Fruit fly (Drosophila melanogaster) whole organism, prepupa: ENCODE results near the gene Roc1a.

Experiments
- Blimp-1 ChIP-seq: fragments of 200-800 bp; sonication (Bioruptor generic); optimal IDR thresholded peaks from 3 replicates; lab custom pipeline; 2017; ENCODE audit warnings: missing biosample characterization, missing genetic modification characterization, mild to moderate bottlenecking, moderate library complexity, missing genetic modification reagents
- CG10631 ChIP-seq: fragments of 200-800 bp; sonication (Bioruptor generic); optimal IDR thresholded peaks from 2 replicates; lab custom pipeline; 2016; ENCODE audit warnings: missing biosample characterization, missing genetic modification characterization
- CG10669 ChIP-seq: fragments of 200-800 bp; sonication (Bioruptor generic); optimal IDR thresholded peaks from 3 replicates; lab custom pipeline; 2018; ENCODE audit warnings: missing biosample characterization, mild to moderate bottlenecking, missing genetic modification characterization, moderate library complexity
- CG15336 ChIP-seq: fragments of 200-800 bp; sonication (Bioruptor generic); IDR thresholded peaks from 2 replicates; pipeline ENCODE4 v1.3.6; 2022; ENCODE audit warnings: missing biosample characterization, missing genetic modification characterization
- CG3032 ChIP-seq: fragments of 200-800 bp; optimal IDR thresholded peaks from 2 replicates; lab custom pipeline; 2019; ENCODE audit warnings: missing biosample characterization, mild to moderate bottlenecking, missing genetic modification characterization, moderate library complexity
- CG31627 ChIP-seq: fragments of 200-800 bp; sonication (Bioruptor generic); optimal IDR thresholded peaks from 3 replicates; lab custom pipeline; 2016; ENCODE audit warnings: missing biosample characterization, missing genetic modification characterization
- CG32006 ChIP-seq: fragments of 200-800 bp; sonication (Bioruptor generic); optimal IDR thresholded peaks from 3 replicates; lab custom pipeline; 2017; ENCODE audit warnings: missing biosample characterization, mild to moderate bottlenecking, missing genetic modification characterization
- CG34406 ChIP-seq: fragments of 200-800 bp; sonication (Bioruptor generic); optimal IDR thresholded peaks from 3 replicates; lab custom pipeline; 2016; ENCODE audit warnings: missing biosample characterization, missing genetic modification characterization
- CG6163 ChIP-seq: fragments of 200-800 bp; sonication (Bioruptor generic); IDR thresholded peaks from 3 replicates; pipeline ENCODE4 v1.3.6; 2022; ENCODE audit warnings: missing biosample characterization, missing genetic modification characterization
- CG6276 ChIP-seq: fragments of 200-800 bp; sonication (Bioruptor generic); optimal IDR thresholded peaks from 2 replicates; lab custom pipeline; 2017; ENCODE audit warnings: missing biosample characterization, mild to moderate bottlenecking, missing genetic modification characterization
- CG6792 ChIP-seq: fragments of 200-800 bp; sonication (Bioruptor generic); optimal IDR thresholded peaks from 3 replicates; lab custom pipeline; 2016; ENCODE audit warnings: missing biosample characterization, missing genetic modification characterization
- CG6808 ChIP-seq: fragments of 200-800 bp; sonication (Bioruptor generic); optimal IDR thresholded peaks from 3 replicates; lab custom pipeline; 2017; ENCODE audit warnings: missing biosample characterization, missing genetic modification characterization, mild to moderate bottlenecking, moderate library complexity, missing genetic modification reagents
- CG7368 ChIP-seq: fragments of 200-800 bp; sonication (Bioruptor generic); optimal IDR thresholded peaks from 3 replicates; lab custom pipeline; 2016; ENCODE audit warnings: missing biosample characterization, missing genetic modification characterization
- CG8119 ChIP-seq: fragments of 200-800 bp; sonication (Bioruptor generic); IDR thresholded peaks from 3 replicates; pipeline ENCODE4 v1.3.6; 2022; ENCODE audit warnings: missing biosample characterization, missing genetic modification characterization
- CG9139 ChIP-seq: fragments of 200-800 bp; sonication (Bioruptor generic); optimal IDR thresholded peaks from 3 replicates; lab custom pipeline; 2017; ENCODE audit warnings: missing biosample characterization, mild to moderate bottlenecking, missing genetic modification characterization
- Eip78C ChIP-seq: fragments of 200-800 bp; sonication (Bioruptor generic); peaks from one replicate; lab custom pipeline; 2016; ENCODE audit warnings: missing biosample characterization, missing genetic modification characterization
- Eip93F ChIP-seq: fragments of 200-800 bp; sonication (Bioruptor generic); optimal IDR thresholded peaks from 2 replicates; lab custom pipeline; 2016; ENCODE audit warnings: missing biosample characterization, mild to moderate bottlenecking, missing genetic modification characterization
- Gug ChIP-seq: fragments of 200-800 bp; sonication (Bioruptor generic); IDR thresholded peaks from 2 replicates; pipeline ENCODE4 v1.3.6; 2022; ENCODE audit warnings: missing biosample characterization, missing genetic modification characterization
- Hr4 ChIP-seq: fragments of 200-800 bp; sonication (Bioruptor generic); optimal IDR thresholded peaks from 3 replicates; lab custom pipeline; 2016; ENCODE audit warnings: missing biosample characterization, missing genetic modification characterization
- Met ChIP-seq: fragments of 200-800 bp; sonication (Bioruptor generic); optimal IDR thresholded peaks from 3 replicates; lab custom pipeline; 2016; ENCODE audit warnings: missing biosample characterization, missing genetic modification characterization
- Sox14 ChIP-seq: fragments of 200-800 bp; sonication (Bioruptor generic); optimal IDR thresholded peaks from 3 replicates; lab custom pipeline; 2016; ENCODE audit warnings: missing biosample characterization, missing genetic modification characterization
- achi ChIP-seq: fragments of 200-800 bp; sonication (Bioruptor generic); optimal IDR thresholded peaks from 3 replicates; lab custom pipeline; 2016; ENCODE audit warnings: missing biosample characterization, missing genetic modification characterization
- acj6 ChIP-seq: fragments of 200-800 bp; sonication (Bioruptor generic); optimal IDR thresholded peaks from 3 replicates; lab custom pipeline; 2016; ENCODE audit warnings: missing biosample characterization, missing genetic modification characterization
- cyc ChIP-seq: fragments of 200-800 bp; sonication (Bioruptor generic); optimal IDR thresholded peaks from 3 replicates; lab custom pipeline; 2016; ENCODE audit warnings: missing biosample characterization, missing genetic modification characterization
- dac ChIP-seq: fragments of 200-800 bp; sonication (Bioruptor generic); optimal IDR thresholded peaks from 2 replicates; lab custom pipeline; 2017; ENCODE audit warnings: missing biosample characterization, mild to moderate bottlenecking, missing genetic modification characterization
- dsx ChIP-seq: fragments of 200-800 bp; optimal IDR thresholded peaks from 3 replicates; lab custom pipeline; 2019; ENCODE audit warnings: missing biosample characterization, mild to moderate bottlenecking, missing genetic modification characterization, moderate library complexity; ENCODE audit not compliant: poor library complexity, severe bottlenecking
- eg ChIP-seq: fragments of 200-800 bp; sonication (Bioruptor generic); IDR thresholded peaks from 3 replicates; pipeline ENCODE4 v1.3.6; 2022; ENCODE audit warnings: missing biosample characterization, missing genetic modification characterization
- net ChIP-seq: fragments of 200-800 bp; sonication (Bioruptor generic); optimal IDR thresholded peaks from 3 replicates; lab custom pipeline; 2016; ENCODE audit warnings: missing biosample characterization, missing genetic modification characterization
- pdm3 ChIP-seq: fragments of 200-800 bp; sonication (Bioruptor generic); optimal IDR thresholded peaks from 3 replicates; lab custom pipeline; 2016; ENCODE audit warnings: missing biosample characterization, missing genetic modification characterization
- ss ChIP-seq, 2 experiments: fragments of 200-800 bp; sonication (Bioruptor generic); optimal IDR thresholded peaks; 2 replicates in 1 of 2; 3 replicates in 1 of 2; lab custom pipeline; 2017 to 2018; ENCODE audit warnings: mild to moderate bottlenecking in 2 of 2, missing biosample characterization in 2 of 2, missing genetic modification characterization in 2 of 2, moderate library complexity in 1 of 2
- svp ChIP-seq: fragments of 200-800 bp; sonication (Bioruptor generic); peaks from one replicate; lab custom pipeline; 2016; ENCODE audit warnings: missing biosample characterization, missing genetic modification characterization

Roc1a gene

dm6 chrX:686437-686972 lies 39.4 kb downstream of the Roc1a start, which contains the start of gene sdk (continued):
- peak; percentile 96 for TF ChIP-seq CG6792 (GFP tag; lab: Kevin White, UChicago)
- TF ChIP-seq net (GFP tag; lab: Kevin White, UChicago) = peak; percentile 95
- peak; percentile 95 for TF ChIP-seq CG8119 (GFP tag; lab: Robert Waterston, UW)
- peak; percentile 82 for TF ChIP-seq CG9139 (GFP tag; lab: Kevin White, UChicago)
- peak; percentile 92 for TF ChIP-seq acj6 (GFP tag; lab: Kevin White, UChicago)
- peak; percentile 92 for TF ChIP-seq CG10631 (GFP tag; lab: Kevin White, UChicago)
- TF ChIP-seq CG32006 (GFP tag; lab: Kevin White, UChicago) = peak; percentile 95
- peak; percentile 97 for TF ChIP-seq Met
- peak; percentile 88 for TF ChIP-seq CG3032
- TF ChIP-seq Gug (GFP tag; lab: Robert Waterston, UW) = peak; percentile 84
- TF ChIP-seq pdm3 (GFP tag; lab: Kevin White, UChicago) = peak; percentile 95
- peak; percentile 93 for TF ChIP-seq Hr4 (GFP tag; lab: Kevin White, UChicago)
- TF ChIP-seq eg = peak; percentile 84
- TF ChIP-seq CG34406 (GFP tag; lab: Kevin White, UChicago) = peak; percentile 94

DNA sequence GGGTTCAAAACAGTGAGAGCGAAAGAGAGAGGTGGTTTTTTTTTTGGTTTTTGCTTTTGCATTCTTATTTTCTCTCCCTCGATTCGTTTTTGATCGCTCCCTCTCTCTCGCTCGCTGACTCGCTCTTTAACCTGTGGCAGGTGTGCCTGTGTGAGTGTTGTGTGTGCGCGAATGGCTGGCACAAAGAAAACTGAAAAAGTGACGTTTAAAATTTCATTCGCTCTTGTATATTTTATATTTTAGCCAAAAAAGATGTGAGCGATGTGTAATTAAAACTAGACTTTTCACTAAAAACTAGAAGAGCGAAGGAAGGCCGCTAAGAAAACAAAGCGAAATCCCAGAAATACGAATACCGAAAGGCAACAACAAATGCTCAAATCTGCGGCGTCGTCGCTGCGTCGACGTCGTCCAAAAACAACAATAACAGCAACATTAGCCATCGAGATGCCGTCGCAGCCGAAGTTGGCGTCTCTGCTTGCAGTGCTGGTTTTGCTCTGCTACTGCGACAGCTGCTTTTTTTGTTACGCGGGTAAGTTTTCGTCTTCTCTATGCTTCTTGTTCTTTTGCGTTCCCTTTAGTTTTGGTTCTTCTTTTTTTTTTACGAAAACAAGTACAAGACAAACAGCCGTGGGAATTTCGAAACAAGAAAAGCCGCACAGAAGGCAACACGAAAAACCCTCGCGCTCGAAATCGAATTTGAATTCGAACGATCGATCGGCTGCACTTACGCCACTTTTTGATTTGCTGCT lies 40.4 kb downstream of the Roc1a start:
- peak; percentile 24 to 60 for TF ChIP-seq ss (GFP tag; optimal IDR thresholded peaks at IDR 0.05; lab: Kevin White, UChicago)
- TF ChIP-seq CG6792 (GFP tag; lab: Kevin White, UChicago) = no peak
- TF ChIP-seq CG6808 (GFP tag; lab: Kevin White, UChicago) = peak; percentile 32
- no peak for TF ChIP-seq CG31627
- peak; percentile 92 for TF ChIP-seq svp (GFP tag; lab: Kevin White, UChicago)
- TF ChIP-seq CG15336 (GFP tag; lab: Robert Waterston, UW) = peak; percentile 15; the same call in 1 of the 2 replicates
- TF ChIP-seq cyc (GFP tag; lab: Kevin White, UChicago) = no peak
- TF ChIP-seq acj6 (GFP tag; lab: Kevin White, UChicago) = no peak
- TF ChIP-seq CG6276 (GFP tag; lab: Kevin White, UChicago) = peak; percentile 27
- no peak for TF ChIP-seq CG7368 (GFP tag; lab: Kevin White, UChicago)
- TF ChIP-seq Gug (GFP tag; lab: Robert Waterston, UW) = no peak
- peak; percentile 52; the same call in 2 of the 3 replicates for TF ChIP-seq CG6163 (GFP tag; lab: Robert Waterston, UW)
- TF ChIP-seq Eip93F (GFP tag; lab: Kevin White, UChicago) = no peak
- TF ChIP-seq Hr4 (GFP tag; lab: Kevin White, UChicago) = no peak
- TF ChIP-seq CG10669 (GFP tag; lab: Kevin White, UChicago) = peak; percentile 7
- no peak for TF ChIP-seq dsx (GFP tag; lab: Kevin White, UChicago)
- TF ChIP-seq CG8119 (GFP tag; lab: Robert Waterston, UW) = peak; percentile 19; the same call in 1 of the 3 replicates
- no peak for TF ChIP-seq dac
- peak; percentile 35; the same call in 1 of the 3 replicates for TF ChIP-seq eg
- no peak for TF ChIP-seq Blimp-1 (GFP tag; lab: Kevin White, UChicago)
- no peak for TF ChIP-seq pdm3 (GFP tag; lab: Kevin White, UChicago)
- TF ChIP-seq net (GFP tag; lab: Kevin White, UChicago) = peak; percentile 35
- TF ChIP-seq CG32006 (GFP tag; lab: Kevin White, UChicago) = no peak
- no peak for TF ChIP-seq achi (GFP tag; lab: Kevin White, UChicago)
- TF ChIP-seq Eip78C (GFP tag; lab: Kevin White, UChicago) = no peak

DNA sequence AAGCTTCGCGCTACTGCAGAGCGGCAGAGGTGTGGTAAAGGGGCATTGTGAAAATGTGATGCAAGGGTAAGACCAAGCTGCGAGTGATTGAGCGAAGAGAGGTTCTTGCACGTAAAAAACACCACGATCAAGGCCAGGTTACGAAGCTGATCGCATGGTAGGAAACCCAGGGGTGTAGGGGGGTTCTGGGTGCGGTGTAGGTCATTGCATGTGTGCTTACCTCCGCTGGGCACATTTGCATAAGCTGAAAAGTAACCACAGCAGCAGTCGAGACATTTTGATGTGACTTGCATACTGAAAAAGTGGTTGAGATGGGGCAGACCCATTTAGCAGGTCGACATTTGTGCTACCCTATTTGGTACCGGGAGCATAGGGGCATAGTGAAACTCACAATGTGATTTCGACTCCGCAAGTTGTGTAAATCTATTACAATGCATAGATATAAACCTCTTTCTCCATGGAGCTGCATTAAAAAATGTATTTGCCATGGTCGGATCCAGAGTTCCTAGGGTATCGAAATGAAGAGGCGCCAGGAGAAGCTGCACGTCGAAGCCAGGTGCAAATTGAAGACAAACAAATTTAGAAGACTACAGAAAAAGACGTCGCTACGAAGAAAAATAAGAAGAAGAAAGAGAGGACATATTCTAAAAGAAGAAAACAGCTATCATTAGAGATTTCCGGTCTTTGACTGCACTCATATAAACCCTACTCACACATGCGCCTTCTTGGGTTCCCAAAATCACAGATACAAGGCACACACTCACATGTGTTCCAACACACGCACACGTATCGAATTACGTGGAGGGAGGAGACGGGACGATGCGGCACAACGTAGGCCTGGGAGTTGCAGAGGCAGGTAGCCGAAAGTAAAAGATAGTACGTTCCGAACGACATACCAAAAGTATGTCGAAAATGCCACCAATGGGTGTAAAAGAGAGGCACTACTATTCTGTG lies 46.0 kb downstream of the Roc1a start:
- peak; percentile 41 for TF ChIP-seq Eip78C (GFP tag; lab: Kevin White, UChicago)
- TF ChIP-seq CG6792 (GFP tag; lab: Kevin White, UChicago) = no peak
- peak; percentile 5 for TF ChIP-seq Sox14 (GFP tag; lab: Kevin White, UChicago)
- peak in 1 of 2 experiments; percentile 24 for TF ChIP-seq ss (GFP tag; optimal IDR thresholded peaks at IDR 0.05; lab: Kevin White, UChicago)
- TF ChIP-seq svp (GFP tag; lab: Kevin White, UChicago) = peak; percentile 62
- TF ChIP-seq CG7368 (GFP tag; lab: Kevin White, UChicago) = no peak
